Worm (Caenorhabditis elegans) whole organism, L1 larva: Measurements from ENCODE around the gene Y37H2A.7.

Experiments
- aha-1 ChIP-seq: fragments of 150-350 bp; optimal IDR thresholded peaks from 2 replicates; lab custom pipeline; 2014; ENCODE audit warnings: missing biosample characterization, missing genetic modification characterization
- ets-5 ChIP-seq: fragments of 200-800 bp; sonication (Bioruptor generic); IDR thresholded peaks from 2 replicates; pipeline ENCODE4 v1.3.6; 2022; ENCODE audit warnings: missing genetic modification characterization, missing compliant biosample characterization
- fkh-10 ChIP-seq: sonication (generic microtip); optimal IDR thresholded peaks from 2 replicates; lab custom pipeline; 2017; ENCODE audit warnings: missing biosample characterization, missing genetic modification reagents, missing genetic modification characterization
- fkh-8 ChIP-seq: sonication (generic microtip); optimal IDR thresholded peaks from 2 replicates; lab custom pipeline; 2016; ENCODE audit warnings: mild to moderate bottlenecking, missing genetic modification characterization, missing compliant biosample characterization
- grh-1 ChIP-seq: fragments of 200-800 bp; sonication (Bioruptor generic); IDR thresholded peaks from 2 replicates; pipeline ENCODE4 v1.3.6; 2022; ENCODE audit warnings: missing genetic modification reagents, missing genetic modification characterization, missing compliant biosample characterization
- jun-1 ChIP-seq: fragments of 150-350 bp; optimal IDR thresholded peaks from 2 replicates; lab custom pipeline; 2014; ENCODE audit warnings: missing biosample characterization, missing genetic modification reagents, missing genetic modification characterization
- lin-13 ChIP-seq: fragments of 150-350 bp; optimal IDR thresholded peaks from 2 replicates; lab custom pipeline; 2014; ENCODE audit warnings: missing biosample characterization, missing genetic modification reagents, missing genetic modification characterization
- nhr-237 ChIP-seq: fragments of 150-350 bp; optimal IDR thresholded peaks from 2 replicates; lab custom pipeline; 2014; ENCODE audit warnings: missing biosample characterization, missing genetic modification characterization
- nhr-28 ChIP-seq: fragments of 150-350 bp; optimal IDR thresholded peaks from 2 replicates; lab custom pipeline; 2014; ENCODE audit warnings: missing biosample characterization, missing genetic modification characterization

DNA sequence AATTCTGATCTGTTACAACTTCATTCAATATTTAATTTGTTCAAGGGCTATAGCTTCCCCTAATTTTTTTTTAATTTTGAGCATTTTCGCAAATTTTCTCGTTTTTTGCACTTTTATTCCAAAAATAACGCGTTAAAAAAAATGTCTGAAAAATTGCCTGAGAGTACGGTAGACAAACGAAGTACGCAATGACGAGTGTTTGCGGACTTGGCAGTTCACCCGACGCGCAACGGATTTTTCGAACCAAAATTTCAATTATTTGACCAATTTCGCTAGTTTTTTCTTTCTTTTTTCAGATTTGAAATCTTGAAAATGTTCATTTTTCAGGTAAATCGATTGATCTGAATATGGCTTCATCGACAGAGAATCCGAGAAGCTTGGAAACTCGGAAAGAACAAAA, 7.1 kb downstream of the Y37H2A.7 start, which contains the start of gene fbxa-211:
- TF ChIP-seq aha-1 (tag; lab: Kevin White, UChicago) (no peak), fkh-10 (GFP tag; lab: Kevin White, UChicago) (no peak), ets-5 (GFP tag; lab: Robert Waterston, UW) (no peak), nhr-237 (tag; lab: Kevin White, UChicago) (no peak), jun-1 (tag; lab: Kevin White, UChicago) (no peak), fkh-8 (tag; lab: Kevin White, UChicago) (no peak), lin-13 (GFP tag; lab: Kevin White, UChicago) (no peak), grh-1 (GFP tag; lab: Robert Waterston, UW) (no peak), nhr-28 (tag; lab: Kevin White, UChicago) (no peak)
